Worm (Caenorhabditis elegans): ENCODE data around the gene prx-5.

- TF ChIP-seq W03F9.2 (tag; optimal IDR thresholded peaks at IDR 0.05) (no peak), dao-5 (tag; optimal IDR thresholded peaks at IDR 0.05) (no peak)
These were observed 13.0 kb downstream of the prx-5 start for ce11 chrII:8717579-8717978.
